Fruit fly (Drosophila melanogaster): ENCODE measurements around the gene HP1D3csd.
A peak's percentile ranks its signal among the peaks of the same experiment; 100 is the strongest.

HP1D3csd gene

DNA sequence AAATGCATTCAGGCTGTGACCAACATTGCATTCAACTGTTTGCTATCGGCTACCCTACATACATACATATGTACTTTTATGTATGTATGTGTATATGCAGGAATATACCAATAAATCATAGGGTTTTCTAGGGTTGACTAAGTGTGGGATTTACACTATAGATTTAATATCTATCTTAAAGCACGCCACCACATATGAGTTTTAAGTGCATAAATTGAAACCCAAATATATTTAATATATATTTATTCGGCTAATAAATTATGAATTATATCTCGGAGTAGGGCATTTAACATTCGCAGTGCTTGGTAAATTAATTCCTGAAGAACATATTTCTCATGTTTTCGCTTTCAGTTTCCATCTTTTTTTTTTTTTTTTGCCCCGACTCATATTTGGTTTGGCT, 30.1 kb upstream of the HP1D3csd start (continued):
- TF ChIP-seq CG1647 (GFP tag; optimal IDR thresholded peaks at IDR 0.05) (no peak), CG9876 (GFP tag; optimal IDR thresholded peaks at IDR 0.05) (no peak), bcd (GFP tag; optimal IDR thresholded peaks at IDR 0.05) (no peak), Med (GFP tag) (no peak), cad (GFP tag; optimal IDR thresholded peaks at IDR 0.05) (no peak), Kr (GFP tag; optimal IDR thresholded peaks at IDR 0.05) (no peak), CG15269 (tag; optimal IDR thresholded peaks at IDR 0.05) (no peak), tll (GFP tag; optimal IDR thresholded peaks at IDR 0.05) (no peak), CG4617 (GFP tag; optimal IDR thresholded peaks at IDR 0.05; ENCODE audit: borderline replicate concordance) (no peak), CG7556 (GFP tag; optimal IDR thresholded peaks at IDR 0.05) (no peak), CG4424 (GFP tag; optimal IDR thresholded peaks at IDR 0.05) (no peak), D19B (GFP tag; optimal IDR thresholded peaks at IDR 0.05) (no peak), cato (GFP tag; optimal IDR thresholded peaks at IDR 0.05; ENCODE audit: borderline replicate concordance) (no peak), tap (tag; optimal IDR thresholded peaks at IDR 0.05) (no peak), Scr (GFP tag; IDR thresholded peaks at IDR 0.05; ENCODE audit: partially characterized antibody) (no peak), CG31224 (GFP tag; IDR thresholded peaks at IDR 0.05) (no peak), dmrt11E (tag; optimal IDR thresholded peaks at IDR 0.05) (peak; percentile 62), CG3726 (GFP tag; IDR thresholded peaks at IDR 0.05) (no peak), CG2889 (GFP tag; IDR thresholded peaks at IDR 0.05) (no peak), Dll (GFP tag; IDR thresholded peaks at IDR 0.05; ENCODE audit: partially characterized antibody) (no peak), B-H2 (GFP tag; optimal IDR thresholded peaks at IDR 0.05) (no peak), ash1 (GFP tag; optimal IDR thresholded peaks at IDR 0.05) (no peak), Jarid2 (GFP tag; optimal IDR thresholded peaks at IDR 0.05) (no peak), Rx (GFP tag; IDR thresholded peaks at IDR 0.05) (no peak), CG17802 (tag; optimal IDR thresholded peaks at IDR 0.05) (no peak), Mrtf (GFP tag; IDR thresholded peaks at IDR 0.05) (no peak), CG11085 (GFP tag; IDR thresholded peaks at IDR 0.05) (no peak), zfh2 (GFP tag; optimal IDR thresholded peaks at IDR 0.05) (no peak), Drgx (GFP tag; IDR thresholded peaks at IDR 0.05) (no peak), chn (GFP tag; optimal IDR thresholded peaks at IDR 0.05) (no peak), hkb (optimal IDR thresholded peaks at IDR 0.05) (no peak), hkb (GFP tag; IDR thresholded peaks at IDR 0.05) (no peak), Opbp (GFP tag; IDR thresholded peaks at IDR 0.05; ENCODE audit: partially characterized antibody) (no peak), Atf3 (GFP tag; optimal IDR thresholded peaks at IDR 0.05) (no peak), CG4854 (GFP tag; optimal IDR thresholded peaks at IDR 0.05) (no peak), mam (GFP tag; optimal IDR thresholded peaks at IDR 0.05) (no peak), twi (tag; optimal IDR thresholded peaks at IDR 0.05) (peak; percentile 22), Dad (GFP tag; optimal IDR thresholded peaks at IDR 0.05) (no peak), CG12104 (GFP tag; optimal IDR thresholded peaks at IDR 0.05) (no peak), bowl (GFP tag; IDR thresholded peaks at IDR 0.05) (no peak), run (tag; optimal IDR thresholded peaks at IDR 0.05) (no peak), disco-r (GFP tag; optimal IDR thresholded peaks at IDR 0.05) (no peak), H2.0 (GFP tag; IDR thresholded peaks at IDR 0.05) (0 out of 2 replicates have a peak, but pooled peaks have one; percentile 24), ab (GFP tag; optimal IDR thresholded peaks at IDR 0.05) (no peak), CG7928 (GFP tag; optimal IDR thresholded peaks at IDR 0.05) (no peak), CG15011 (GFP tag; optimal IDR thresholded peaks at IDR 0.05) (no peak), pnt (GFP tag; optimal IDR thresholded peaks at IDR 0.05) (no peak), D (optimal IDR thresholded peaks at IDR 0.05) (no peak), D (GFP tag; optimal IDR thresholded peaks at IDR 0.05) (peak; percentile 15), CG33557 (GFP tag; optimal IDR thresholded peaks at IDR 0.05) (no peak), zen (tag; optimal IDR thresholded peaks at IDR 0.05) (no peak), btn (GFP tag; optimal IDR thresholded peaks at IDR 0.05) (no peak), CG12299 (tag; optimal IDR thresholded peaks at IDR 0.05) (no peak)
